Worm (Caenorhabditis elegans) whole organism, L1 larva: ENCODE data around the gene tmem-135.
A peak's percentile ranks its signal among the peaks of the same experiment; 100 is the strongest.

Experiments
- C04F5.9 ChIP-seq: sonication (generic microtip); optimal IDR thresholded peaks from 2 replicates; lab custom pipeline; 2016; ENCODE audit warnings: missing genetic modification characterization, missing compliant biosample characterization
- C16A3.4 ChIP-seq: fragments of 150-350 bp; optimal IDR thresholded peaks from 2 replicates; lab custom pipeline; 2014; ENCODE audit warnings: missing biosample characterization, missing genetic modification characterization
- F16B12.6 ChIP-seq: fragments of 150-350 bp; optimal IDR thresholded peaks from 2 replicates; lab custom pipeline; 2014; ENCODE audit warnings: missing biosample characterization, missing genetic modification characterization
- Y116A8C.19 ChIP-seq: sonication (generic microtip); optimal IDR thresholded peaks from 2 replicates; lab custom pipeline; 2016; ENCODE audit warnings: missing compliant biosample characterization, missing genetic modification characterization, borderline replicate concordance
- aha-1 ChIP-seq: fragments of 150-350 bp; optimal IDR thresholded peaks from 2 replicates; lab custom pipeline; 2014; ENCODE audit warnings: missing biosample characterization, missing genetic modification characterization
- aly-2 ChIP-seq: fragments of 150-350 bp; optimal IDR thresholded peaks from 2 replicates; lab custom pipeline; 2014; ENCODE audit warnings: missing biosample characterization, missing genetic modification characterization
- ama-1 ChIP-seq: fragments of 150-350 bp; optimal IDR thresholded peaks from 2 replicates; lab custom pipeline; 2014
- ceh-63 ChIP-seq: fragments of 200-800 bp; sonication (Bioruptor generic); optimal IDR thresholded peaks from 2 replicates; lab custom pipeline; 2018; ENCODE audit warnings: mild to moderate bottlenecking, missing genetic modification characterization, missing compliant biosample characterization
- ceh-8 ChIP-seq: fragments of 200-800 bp; sonication (Bioruptor generic); optimal IDR thresholded peaks from 2 replicates; lab custom pipeline; 2018; ENCODE audit warnings: mild to moderate bottlenecking, missing genetic modification characterization, moderate library complexity, missing compliant biosample characterization
- ceh-82 ChIP-seq, 3 experiments: fragments of 150-350 bp in 1 of 3; sonication (generic microtip) in 2 of 3; optimal IDR thresholded peaks; 2 replicates each; lab custom pipeline; 2014 to 2017; ENCODE audit warnings: missing biosample characterization in 3 of 3, missing genetic modification characterization in 3 of 3
- ceh-88 ChIP-seq: fragments of 200-800 bp; sonication (Bioruptor generic); IDR thresholded peaks from 2 replicates; pipeline ENCODE4 v1.3.6; 2022; ENCODE audit warnings: missing genetic modification characterization, missing compliant biosample characterization
- ceh-90 ChIP-seq: sonication (generic microtip); optimal IDR thresholded peaks from 2 replicates; lab custom pipeline; 2016; ENCODE audit warnings: missing genetic modification characterization, missing compliant biosample characterization
- dsc-1 ChIP-seq: sonication (generic microtip); optimal IDR thresholded peaks from 2 replicates; lab custom pipeline; 2016; ENCODE audit warnings: mild to moderate bottlenecking, missing genetic modification characterization, missing compliant biosample characterization
- efl-1 ChIP-seq, 4 experiments: fragments of 150-350 bp; optimal IDR thresholded peaks in 3 of 4; peaks in 1 of 4; 1 replicate in 1 of 4; 2 replicates in 3 of 4; lab custom pipeline; 2014; ENCODE audit warnings: missing biosample characterization in 2 of 4, missing genetic modification characterization in 2 of 4, missing genetic modification reagents in 2 of 4
- egl-13 ChIP-seq: sonication (generic microtip); optimal IDR thresholded peaks from 2 replicates; lab custom pipeline; 2016; ENCODE audit warnings: missing genotype, missing genetic modification reagents, missing genetic modification characterization, missing compliant biosample characterization
- egl-27 ChIP-seq, 2 experiments: fragments of 150-350 bp in 1 of 2; sonication (generic microtip); optimal IDR thresholded peaks; 3 replicates each; lab custom pipeline; 2017 to 2018; ENCODE audit warnings: missing biosample characterization in 2 of 2, missing genetic modification characterization in 2 of 2, missing genetic modification reagents in 2 of 2
- elt-2 ChIP-seq: sonication (generic microtip); optimal IDR thresholded peaks from 2 replicates; lab custom pipeline; 2016; ENCODE audit warnings: missing genetic modification characterization, mild to moderate bottlenecking, inconsistent platforms, missing compliant biosample characterization, missing genetic modification reagents
- ets-5 ChIP-seq: fragments of 200-800 bp; sonication (Bioruptor generic); IDR thresholded peaks from 2 replicates; pipeline ENCODE4 v1.3.6; 2022; ENCODE audit warnings: missing genetic modification characterization, missing compliant biosample characterization
- fkh-10 ChIP-seq: sonication (generic microtip); optimal IDR thresholded peaks from 2 replicates; lab custom pipeline; 2017; ENCODE audit warnings: missing biosample characterization, missing genetic modification reagents, missing genetic modification characterization
- fkh-4 ChIP-seq: sonication (generic microtip); optimal IDR thresholded peaks from 2 replicates; lab custom pipeline; 2016; ENCODE audit warnings: missing compliant biosample characterization, missing genetic modification characterization, borderline replicate concordance
- hpl-2 ChIP-seq: fragments of 150-350 bp; optimal IDR thresholded peaks from 2 replicates; lab custom pipeline; 2014; ENCODE audit warnings: missing biosample characterization, missing genetic modification reagents, missing genetic modification characterization
- irx-1 ChIP-seq: sonication (generic microtip); optimal IDR thresholded peaks from 2 replicates; lab custom pipeline; 2016; ENCODE audit warnings: missing genetic modification characterization, missing compliant biosample characterization
- isw-1 ChIP-seq: fragments of 200-800 bp; sonication (Bioruptor generic); IDR thresholded peaks from 2 replicates; pipeline ENCODE4 v1.3.6; 2022; ENCODE audit warnings: missing genetic modification characterization, missing compliant biosample characterization
- lin-13 ChIP-seq: fragments of 150-350 bp; optimal IDR thresholded peaks from 2 replicates; lab custom pipeline; 2014; ENCODE audit warnings: missing biosample characterization, missing genetic modification reagents, missing genetic modification characterization
- lin-15B ChIP-seq: fragments of 150-350 bp; sonication (generic microtip); optimal IDR thresholded peaks from 3 replicates; lab custom pipeline; 2014; ENCODE audit warnings: missing biosample characterization, missing genetic modification characterization
- lin-35 ChIP-seq, 2 experiments: fragments of 150-350 bp; optimal IDR thresholded peaks; 2 replicates each; lab custom pipeline; 2014; ENCODE audit warnings: missing biosample characterization in 2 of 2, missing genetic modification characterization in 2 of 2, missing genetic modification reagents in 2 of 2
- lin-39 ChIP-seq: fragments of 150-350 bp; optimal IDR thresholded peaks from 2 replicates; lab custom pipeline; 2014; ENCODE audit warnings: missing biosample characterization, missing genetic modification reagents, missing genetic modification characterization
- lir-3 ChIP-seq: sonication (generic microtip); optimal IDR thresholded peaks from 2 replicates; lab custom pipeline; 2016; ENCODE audit warnings: mild to moderate bottlenecking, missing genetic modification characterization, moderate library complexity, missing compliant biosample characterization; ENCODE audit not compliant: poor library complexity
- lsy-2 ChIP-seq, 2 experiments: fragments of 150-350 bp; optimal IDR thresholded peaks; 2 replicates each; lab custom pipeline; 2014; ENCODE audit warnings: missing biosample characterization in 2 of 2, missing genetic modification characterization in 2 of 2
- mdl-1 ChIP-seq, 2 experiments: fragments of 150-350 bp; optimal IDR thresholded peaks; 2 replicates each; lab custom pipeline; 2014 to 2017; ENCODE audit warnings: missing biosample characterization in 2 of 2, missing genetic modification characterization in 2 of 2, inconsistent platforms in 1 of 2
- mef-2 ChIP-seq: fragments of 150-350 bp; optimal IDR thresholded peaks from 2 replicates; lab custom pipeline; 2014; ENCODE audit warnings: missing biosample characterization, missing genetic modification characterization
- mep-1 ChIP-seq: fragments of 150-350 bp; optimal IDR thresholded peaks from 2 replicates; lab custom pipeline; 2014; ENCODE audit warnings: missing biosample characterization, missing genetic modification characterization
- nhr-19 ChIP-seq: fragments of 200-800 bp; sonication (Bioruptor generic); conservative IDR thresholded peaks from 2 replicates; pipeline ENCODE4 v1.3.6; 2022; ENCODE audit warnings: missing genetic modification characterization, missing compliant biosample characterization
- nhr-20 ChIP-seq: sonication (generic microtip); optimal IDR thresholded peaks from 2 replicates; lab custom pipeline; 2016; ENCODE audit warnings: mild to moderate bottlenecking, missing genetic modification characterization, missing compliant biosample characterization
- nhr-28 ChIP-seq: fragments of 150-350 bp; optimal IDR thresholded peaks from 2 replicates; lab custom pipeline; 2014; ENCODE audit warnings: missing biosample characterization, missing genetic modification characterization
- nhr-85 ChIP-seq: sonication (generic microtip); peaks from one replicate; lab custom pipeline; 2016; ENCODE audit warnings: missing genetic modification characterization, inconsistent platforms, missing compliant biosample characterization
- nhr-90 ChIP-seq: sonication (generic microtip); optimal IDR thresholded peaks from 2 replicates; lab custom pipeline; 2016; ENCODE audit warnings: mild to moderate bottlenecking, missing genetic modification characterization, missing compliant biosample characterization; ENCODE audit not compliant: poor library complexity
- pag-3 ChIP-seq: sonication (generic microtip); optimal IDR thresholded peaks from 2 replicates; lab custom pipeline; 2017; ENCODE audit warnings: missing genetic modification characterization, mild to moderate bottlenecking, missing compliant biosample characterization, antibody characterized with exemption, borderline replicate concordance; ENCODE audit not compliant: insufficient read depth
- pqm-1 ChIP-seq: sonication (generic microtip); optimal IDR thresholded peaks from 3 replicates; lab custom pipeline; 2017; ENCODE audit warnings: missing biosample characterization, missing genetic modification characterization
- rnt-1 ChIP-seq: sonication (generic microtip); optimal IDR thresholded peaks from 2 replicates; lab custom pipeline; 2016; ENCODE audit warnings: mild to moderate bottlenecking, missing genetic modification characterization, moderate library complexity, missing compliant biosample characterization
- snpc-4 ChIP-seq: fragments of 150-350 bp; optimal IDR thresholded peaks from 2 replicates; lab custom pipeline; 2014; ENCODE audit warnings: missing biosample characterization, missing genetic modification characterization
- snu-23 ChIP-seq: sonication (generic microtip); optimal IDR thresholded peaks from 2 replicates; lab custom pipeline; 2016; ENCODE audit warnings: missing genetic modification characterization, missing compliant biosample characterization
- sox-4 ChIP-seq: sonication (generic microtip); optimal IDR thresholded peaks from 2 replicates; lab custom pipeline; 2016; ENCODE audit warnings: missing genetic modification characterization, missing compliant biosample characterization
- sptf-1 ChIP-seq: fragments of 150-350 bp; optimal IDR thresholded peaks from 2 replicates; lab custom pipeline; 2014; ENCODE audit warnings: missing biosample characterization, missing genetic modification characterization
- sup-37 ChIP-seq: fragments of 200-800 bp; sonication (Bioruptor generic); optimal IDR thresholded peaks from 2 replicates; lab custom pipeline; 2018; ENCODE audit warnings: mild to moderate bottlenecking, missing genetic modification characterization, missing compliant biosample characterization
- swsn-7 ChIP-seq: sonication (generic microtip); optimal IDR thresholded peaks from 2 replicates; lab custom pipeline; 2016; ENCODE audit warnings: missing genetic modification characterization, missing compliant biosample characterization
- tlp-1 ChIP-seq: fragments of 150-350 bp; optimal IDR thresholded peaks from 2 replicates; lab custom pipeline; 2014; ENCODE audit warnings: missing biosample characterization, missing genetic modification characterization
- unc-62 ChIP-seq: fragments of 150-350 bp; optimal IDR thresholded peaks from 2 replicates; lab custom pipeline; 2014; ENCODE audit warnings: missing biosample characterization, missing genetic modification reagents, missing genetic modification characterization
- unc-86 ChIP-seq: sonication (generic microtip); optimal IDR thresholded peaks from 2 replicates; lab custom pipeline; 2016; ENCODE audit warnings: missing genetic modification characterization, missing compliant biosample characterization
- xbp-1 ChIP-seq: sonication (generic microtip); optimal IDR thresholded peaks from 2 replicates; lab custom pipeline; 2016; ENCODE audit warnings: missing genetic modification characterization, missing compliant biosample characterization
- ztf-11 ChIP-seq, 2 experiments: sonication (generic microtip); optimal IDR thresholded peaks; 2 replicates each; lab custom pipeline; 2016 to 2017; ENCODE audit warnings: missing genetic modification characterization in 2 of 2, missing biosample characterization in 1 of 2, missing compliant biosample characterization in 1 of 2
- ztf-4 ChIP-seq: fragments of 150-350 bp; optimal IDR thresholded peaks from 2 replicates; lab custom pipeline; 2014; ENCODE audit warnings: missing biosample characterization, missing genetic modification characterization

tmem-135 gene

DNA sequence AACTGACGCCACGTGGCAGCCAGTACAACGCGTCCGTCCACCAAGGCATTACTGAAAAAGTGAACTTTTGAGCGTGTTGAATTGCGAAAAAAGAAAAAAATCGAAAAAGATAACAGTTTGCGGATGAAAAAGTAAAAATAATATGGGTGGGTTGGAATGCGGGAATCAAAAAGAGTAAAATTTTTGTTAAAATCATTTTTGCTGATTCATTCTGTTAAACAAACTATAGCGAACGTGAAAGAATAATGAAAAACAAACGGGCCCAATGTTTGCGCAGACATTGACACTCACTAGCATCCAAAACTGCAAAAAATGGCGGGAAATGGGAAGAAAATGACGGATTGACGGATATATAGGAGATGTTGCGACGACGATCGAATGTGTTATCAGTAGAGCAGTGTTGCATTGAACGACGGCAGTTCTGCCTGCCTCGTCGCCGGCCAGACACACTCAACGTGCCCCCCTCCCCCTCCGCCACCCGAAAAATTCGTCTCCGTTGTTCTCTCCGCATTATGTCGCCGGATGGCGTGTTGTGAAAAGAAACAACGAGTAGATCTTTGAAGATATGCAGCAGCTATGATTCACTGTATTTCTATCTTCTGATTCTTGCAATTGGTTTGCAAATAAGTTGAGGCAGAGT is 26.0 kb downstream of the tmem-135 start, which contains the start of gene hyl-2 (continued):
- no peak for TF ChIP-seq aly-2 (tag; lab: Kevin White, UChicago)
- TF ChIP-seq lsy-2 (tag; optimal IDR thresholded peaks at IDR 0.05; lab: Kevin White, UChicago) = peak in 1 of 2 experiments; percentile 71
- no peak for TF ChIP-seq tlp-1 (tag; lab: Kevin White, UChicago)
- TF ChIP-seq F16B12.6 (tag; lab: Kevin White, UChicago) = peak; percentile 6
- TF ChIP-seq ceh-88 (GFP tag; lab: Robert Waterston, UW) = no peak
- TF ChIP-seq irx-1 (tag; lab: Kevin White, UChicago) = no peak
- no peak for TF ChIP-seq lin-39 (tag; lab: Kevin White, UChicago)
- TF ChIP-seq ceh-63 = no peak
- no peak for TF ChIP-seq lir-3 (tag; lab: Kevin White, UChicago)
- TF ChIP-seq fkh-10 (GFP tag; lab: Kevin White, UChicago) = peak; percentile 34
- TF ChIP-seq nhr-20 (tag; lab: Kevin White, UChicago) = peak; percentile 37
- peak in 1 of 2 experiments; percentile 33 for TF ChIP-seq lin-35 (GFP tag; optimal IDR thresholded peaks at IDR 0.05; lab: Kevin White, UChicago)
- no peak for TF ChIP-seq sox-4 (tag; lab: Kevin White, UChicago)
- no peak for TF ChIP-seq sup-37
- peak in 1 of 3 experiments; percentile 50 for TF ChIP-seq ceh-82 (tag; optimal IDR thresholded peaks at IDR 0.05; lab: Kevin White, UChicago)
- no peak for TF ChIP-seq C04F5.9 (tag; lab: Kevin White, UChicago)
- TF ChIP-seq egl-13 = no peak
- TF ChIP-seq nhr-85 (tag; lab: Kevin White, UChicago) = peak; percentile 76
- no peak for TF ChIP-seq nhr-28 (tag; lab: Kevin White, UChicago)
- no peak for TF ChIP-seq ztf-11 (tag; optimal IDR thresholded peaks at IDR 0.05; lab: Kevin White, UChicago)
- TF ChIP-seq C16A3.4 (tag; lab: Kevin White, UChicago) = peak; percentile 35
- TF ChIP-seq ceh-90 (tag; lab: Kevin White, UChicago) = no peak
- TF ChIP-seq swsn-7 (tag; lab: Kevin White, UChicago) = peak; percentile 26
- peak in 1 of 2 experiments; percentile 57 for TF ChIP-seq mdl-1 (tag; optimal IDR thresholded peaks at IDR 0.05; lab: Kevin White, UChicago)
- no peak for TF ChIP-seq mef-2
- TF ChIP-seq lin-13 (GFP tag; lab: Kevin White, UChicago) = no peak
- no peak for TF ChIP-seq nhr-90
- peak; percentile 48 for TF ChIP-seq rnt-1
- no peak for TF ChIP-seq egl-27 (tag; optimal IDR thresholded peaks at IDR 0.05; lab: Kevin White, UChicago)
- TF ChIP-seq ets-5 (GFP tag; lab: Robert Waterston, UW) = no peak
- TF ChIP-seq unc-62 (GFP tag; lab: Kevin White, UChicago) = no peak
- peak; percentile 62 for TF ChIP-seq snu-23 (GFP tag; lab: Kevin White, UChicago)
- TF ChIP-seq isw-1 (GFP tag; lab: Robert Waterston, UW) = no peak
- no peak for TF ChIP-seq unc-86 (tag; lab: Kevin White, UChicago)
- peak; percentile 55 for TF ChIP-seq lin-15B (tag; lab: Kevin White, UChicago)
- no peak for TF ChIP-seq ceh-8 (GFP tag; lab: Kevin White, UChicago)
- no peak for TF ChIP-seq ama-1
- TF ChIP-seq Y116A8C.19 (tag; lab: Kevin White, UChicago) = no peak
- no peak for TF ChIP-seq snpc-4
- no peak for TF ChIP-seq elt-2
- TF ChIP-seq nhr-19 = peak; percentile 34
- TF ChIP-seq mep-1 (tag; lab: Kevin White, UChicago) = peak; percentile 44
- no peak for TF ChIP-seq hpl-2 (GFP tag; lab: Kevin White, UChicago)
- TF ChIP-seq fkh-4 (tag; lab: Kevin White, UChicago) = no peak
- no peak for TF ChIP-seq sptf-1 (tag; lab: Kevin White, UChicago)
- TF ChIP-seq dsc-1 = no peak
- TF ChIP-seq ztf-4 (tag; lab: Kevin White, UChicago) = no peak
- no peak for TF ChIP-seq aha-1 (tag; lab: Kevin White, UChicago)
- peak in 1 of 2 experiments; percentile 44 for TF ChIP-seq efl-1 (optimal IDR thresholded peaks at IDR 0.05; lab: Kevin White, UChicago)
- peak in 1 of 2 experiments; percentile 91 for TF ChIP-seq efl-1 (GFP tag; optimal IDR thresholded peaks at IDR 0.05 in 1 of 2; lab: Kevin White, UChicago)
- TF ChIP-seq pqm-1 = no peak
- peak; percentile 35 for TF ChIP-seq xbp-1 (tag; lab: Kevin White, UChicago)
- TF ChIP-seq pag-3 (tag; lab: Kevin White, UChicago) = no peak
